Worm (Caenorhabditis elegans): Measurements from ENCODE around the gene str-61.
"Not testable (repeated sequence)": the region's sequence is repeated elsewhere in the genome, so short reads cannot be mapped to it uniquely, and the experiment has no call there.

Gene str-61

ce11 chrV:16668473-16668872, 2.6 kb downstream of the str-61 start, which contains the start of gene F14F8.9:
F14F8.9 (minus strand) TSS chrV:16668573.
- TF ChIP-seq T22C8.4 (GFP tag; IDR thresholded peaks at IDR 0.05) (no peak), ztf-29 (GFP tag; IDR thresholded peaks at IDR 0.05) (no peak), med-1 (GFP tag; optimal IDR thresholded peaks at IDR 0.05; ENCODE audit: insufficient read depth) (no peak), flt-1 (GFP tag; IDR thresholded peaks at IDR 0.05) (no peak), tab-1 (GFP tag; IDR thresholded peaks at IDR 0.05) (no peak), ref-1 (GFP tag; conservative IDR thresholded peaks at IDR 0.05) (no peak), cog-1 (tag; optimal IDR thresholded peaks at IDR 0.05) (no peak), ztf-23 (GFP tag; IDR thresholded peaks at IDR 0.05) (no peak), klf-2 (GFP tag; conservative IDR thresholded peaks at IDR 0.05) (no peak)

ce11 chrV:16666647-16667046, 4.4 kb downstream of the str-61 start, which contains the start of gene F14F8.14:
F14F8.14 (minus strand) TSS chrV:16666747.
- TF ChIP-seq med-1 (GFP tag; optimal IDR thresholded peaks at IDR 0.05; ENCODE audit: insufficient read depth): no peak
- TF ChIP-seq tab-1 (GFP tag; IDR thresholded peaks at IDR 0.05): no peak
- no peak for TF ChIP-seq T22C8.4 (GFP tag; IDR thresholded peaks at IDR 0.05)
- TF ChIP-seq flt-1 (GFP tag; IDR thresholded peaks at IDR 0.05): no peak
- TF ChIP-seq ref-1 (GFP tag; conservative IDR thresholded peaks at IDR 0.05): no peak
- no peak for TF ChIP-seq cog-1 (tag; optimal IDR thresholded peaks at IDR 0.05)
- no peak for TF ChIP-seq ztf-29 (GFP tag; IDR thresholded peaks at IDR 0.05)
- TF ChIP-seq ztf-23 (GFP tag; IDR thresholded peaks at IDR 0.05): no peak
- no peak for TF ChIP-seq klf-2 (GFP tag; conservative IDR thresholded peaks at IDR 0.05)

ce11 chrV:16660816-16661215, 10.3 kb downstream of the str-61 start, which contains the start of gene Y70C5B.2:
Y70C5B.2 (minus strand) TSS chrV:16660916.
- not testable (repeated sequence) for TF ChIP-seq med-1 (GFP tag; optimal IDR thresholded peaks at IDR 0.05; ENCODE audit: insufficient read depth); cog-1 (tag; optimal IDR thresholded peaks at IDR 0.05); flt-1 (GFP tag; IDR thresholded peaks at IDR 0.05)

- not testable (repeated sequence) for TF ChIP-seq T22C8.4, tab-1, ztf-23 (GFP tag; IDR thresholded peaks at IDR 0.05)
These were observed 16.8 kb downstream of the str-61 start, which contains the start of gene W06G6.15 for ce11 chrV:16654242-16654641. W06G6.15 (plus strand) TSS chrV:16654542.

- not testable (repeated sequence) for TF ChIP-seq cog-1 (tag; optimal IDR thresholded peaks at IDR 0.05); T22C8.4 (GFP tag; IDR thresholded peaks at IDR 0.05); flt-1 (GFP tag; IDR thresholded peaks at IDR 0.05)
These were observed 21.9 kb downstream of the str-61 start, which contains the start of gene W06G6.11 for ce11 chrV:16649200-16649599. W06G6.11 (minus strand) TSS chrV:16649300.

- TF ChIP-seq ref-1 (GFP tag; conservative IDR thresholded peaks at IDR 0.05) (no peak), ztf-29 (GFP tag; IDR thresholded peaks at IDR 0.05) (no peak), ztf-23 (GFP tag; IDR thresholded peaks at IDR 0.05) (no peak), tab-1 (GFP tag; IDR thresholded peaks at IDR 0.05) (no peak), klf-2 (GFP tag; conservative IDR thresholded peaks at IDR 0.05) (no peak), med-1 (GFP tag; optimal IDR thresholded peaks at IDR 0.05; ENCODE audit: insufficient read depth) (no peak), T22C8.4 (GFP tag; IDR thresholded peaks at IDR 0.05) (no peak), cog-1 (tag; optimal IDR thresholded peaks at IDR 0.05) (no peak), flt-1 (GFP tag; IDR thresholded peaks at IDR 0.05) (no peak)
These were observed 22.6 kb downstream of the str-61 start, which contains the start of gene W06G6.20 for ce11 chrV:16648317-16649018. W06G6.20 (minus strand) TSS chrV:16648367.

ce11 chrV:16647093-16647492, 24.0 kb downstream of the str-61 start, which contains the start of gene W06G6.10:
W06G6.10 (minus strand) TSS chrV:16647193.
- TF ChIP-seq med-1 (GFP tag; optimal IDR thresholded peaks at IDR 0.05; ENCODE audit: insufficient read depth) (no peak), T22C8.4 (GFP tag; IDR thresholded peaks at IDR 0.05) (no peak), ztf-23 (GFP tag; IDR thresholded peaks at IDR 0.05) (no peak), ztf-29 (GFP tag; IDR thresholded peaks at IDR 0.05) (no peak), tab-1 (GFP tag; IDR thresholded peaks at IDR 0.05) (no peak), ref-1 (GFP tag; conservative IDR thresholded peaks at IDR 0.05) (no peak), klf-2 (GFP tag; conservative IDR thresholded peaks at IDR 0.05) (no peak), flt-1 (GFP tag; IDR thresholded peaks at IDR 0.05) (no peak)

ce11 chrV:16646372-16646771, 24.7 kb downstream of the str-61 start, which contains the start of gene W06G6.9:
W06G6.9 (minus strand) TSS chrV:16646472.
- no peak for TF ChIP-seq med-1 (GFP tag; optimal IDR thresholded peaks at IDR 0.05; ENCODE audit: insufficient read depth)
- TF ChIP-seq cog-1 (tag; optimal IDR thresholded peaks at IDR 0.05): no peak
- TF ChIP-seq ref-1 (GFP tag; conservative IDR thresholded peaks at IDR 0.05): no peak
- no peak for TF ChIP-seq ztf-23 (GFP tag; IDR thresholded peaks at IDR 0.05)
- TF ChIP-seq flt-1 (GFP tag; IDR thresholded peaks at IDR 0.05): no peak
- no peak for TF ChIP-seq klf-2 (GFP tag; conservative IDR thresholded peaks at IDR 0.05)
- no peak for TF ChIP-seq ztf-29 (GFP tag; IDR thresholded peaks at IDR 0.05)
- TF ChIP-seq T22C8.4 (GFP tag; IDR thresholded peaks at IDR 0.05): no peak

- TF ChIP-seq ref-1 (GFP tag; conservative IDR thresholded peaks at IDR 0.05) (no peak), med-1 (GFP tag; optimal IDR thresholded peaks at IDR 0.05; ENCODE audit: insufficient read depth) (no peak), ztf-29 (GFP tag; IDR thresholded peaks at IDR 0.05) (no peak), tab-1 (GFP tag; IDR thresholded peaks at IDR 0.05) (no peak), cog-1 (tag; optimal IDR thresholded peaks at IDR 0.05) (no peak), klf-2 (GFP tag; conservative IDR thresholded peaks at IDR 0.05) (no peak), flt-1 (GFP tag; IDR thresholded peaks at IDR 0.05) (no peak), ztf-23 (GFP tag; IDR thresholded peaks at IDR 0.05) (no peak), T22C8.4 (GFP tag; IDR thresholded peaks at IDR 0.05) (no peak)
These were observed 25.7 kb downstream of the str-61 start, which contains the start of gene W06G6.17 for ce11 chrV:16645201-16645940. W06G6.17 (minus strand) TSS chrV:16645251.
